Worm (Caenorhabditis elegans) whole organism, L3 larva: ENCODE results near the gene srg-20.
A peak's percentile ranks its signal among the peaks of the same experiment; 100 is the strongest.

ENCODE experiments used
- R02D3.7 ChIP-seq: fragments of 150-350 bp; optimal IDR thresholded peaks from 2 replicates; lab custom pipeline; 2014; ENCODE audit warnings: missing biosample characterization, missing genetic modification characterization
- ZK546.5 ChIP-seq: sonication (generic microtip); optimal IDR thresholded peaks from 2 replicates; lab custom pipeline; 2017; ENCODE audit warnings: missing biosample characterization, missing genetic modification characterization
- ama-1 ChIP-seq: fragments of 150-350 bp; optimal IDR thresholded peaks from 2 replicates; lab custom pipeline; 2018
- ceh-16 ChIP-seq: sonication (generic microtip); optimal IDR thresholded peaks from 2 replicates; lab custom pipeline; 2017; ENCODE audit warnings: missing biosample characterization, missing genetic modification characterization
- ceh-82 ChIP-seq: fragments of 150-350 bp; optimal IDR thresholded peaks from 2 replicates; lab custom pipeline; 2014; ENCODE audit warnings: missing biosample characterization, missing genetic modification characterization
- ceh-9 ChIP-seq: sonication (generic microtip); optimal IDR thresholded peaks from 2 replicates; lab custom pipeline; 2018; ENCODE audit warnings: missing biosample characterization, missing genetic modification characterization
- daf-12 ChIP-seq: fragments of 150-350 bp; optimal IDR thresholded peaks from 2 replicates; lab custom pipeline; 2014; ENCODE audit warnings: missing biosample characterization, missing genetic modification reagents, missing genetic modification characterization
- egl-27 ChIP-seq: sonication (generic microtip); optimal IDR thresholded peaks from 4 replicates; lab custom pipeline; 2017; ENCODE audit warnings: missing biosample characterization, missing genetic modification reagents, missing genetic modification characterization
- egl-5 ChIP-seq: fragments of 150-350 bp; optimal IDR thresholded peaks from 2 replicates; lab custom pipeline; 2017; ENCODE audit warnings: missing biosample characterization, missing genetic modification reagents, missing genetic modification characterization, inconsistent platforms
- elt-1 ChIP-seq: fragments of 150-350 bp; optimal IDR thresholded peaks from 2 replicates; lab custom pipeline; 2014; ENCODE audit warnings: missing biosample characterization, missing genetic modification characterization
- elt-2 ChIP-seq: sonication (generic microtip); optimal IDR thresholded peaks from 2 replicates; lab custom pipeline; 2016; ENCODE audit warnings: missing genetic modification reagents, mild to moderate bottlenecking, missing genetic modification characterization, missing compliant biosample characterization
- eor-1 ChIP-seq, 2 experiments: fragments of 150-350 bp; optimal IDR thresholded peaks; 2 replicates each; lab custom pipeline; 2014 to 2018; ENCODE audit warnings: missing biosample characterization in 2 of 2, missing genetic modification characterization in 2 of 2
- fkh-10 ChIP-seq: sonication (generic microtip); optimal IDR thresholded peaks from 2 replicates; lab custom pipeline; 2017; ENCODE audit warnings: missing biosample characterization, missing genetic modification reagents, missing genetic modification characterization
- fkh-2 ChIP-seq: fragments of 150-350 bp; optimal IDR thresholded peaks from 2 replicates; lab custom pipeline; 2014; ENCODE audit warnings: missing biosample characterization, missing genetic modification reagents, missing genetic modification characterization
- hmg-11 ChIP-seq: sonication (generic microtip); optimal IDR thresholded peaks from 2 replicates; lab custom pipeline; 2016; ENCODE audit warnings: missing genetic modification characterization, missing compliant biosample characterization
- jun-1 ChIP-seq: fragments of 150-350 bp; optimal IDR thresholded peaks from 2 replicates; lab custom pipeline; 2014; ENCODE audit warnings: missing biosample characterization, missing genetic modification reagents, missing genetic modification characterization
- lin-15B ChIP-seq: fragments of 150-350 bp; optimal IDR thresholded peaks from 2 replicates; lab custom pipeline; 2014; ENCODE audit warnings: missing biosample characterization, missing genetic modification characterization
- lin-39 ChIP-seq: fragments of 150-350 bp; optimal IDR thresholded peaks from 2 replicates; lab custom pipeline; 2018; ENCODE audit warnings: missing biosample characterization, missing genetic modification reagents, missing genetic modification characterization
- lsy-12 ChIP-seq: sonication (generic microtip); optimal IDR thresholded peaks from 2 replicates; lab custom pipeline; 2016; ENCODE audit warnings: mild to moderate bottlenecking, missing genetic modification characterization, missing compliant biosample characterization
- mdl-1 ChIP-seq: fragments of 150-350 bp; optimal IDR thresholded peaks from 2 replicates; lab custom pipeline; 2014; ENCODE audit warnings: missing biosample characterization, missing genetic modification characterization
- nhr-12 ChIP-seq: fragments of 150-350 bp; optimal IDR thresholded peaks from 2 replicates; lab custom pipeline; 2014; ENCODE audit warnings: missing biosample characterization, missing genetic modification characterization
- nhr-23 ChIP-seq: fragments of 150-350 bp; optimal IDR thresholded peaks from 2 replicates; lab custom pipeline; 2014; ENCODE audit warnings: missing biosample characterization, missing genetic modification reagents, missing genetic modification characterization
- nhr-25 ChIP-seq: sonication (generic microtip); optimal IDR thresholded peaks from 2 replicates; lab custom pipeline; 2017; ENCODE audit warnings: missing biosample characterization, missing genetic modification characterization
- nhr-28 ChIP-seq: fragments of 150-350 bp; optimal IDR thresholded peaks from 2 replicates; lab custom pipeline; 2014; ENCODE audit warnings: missing biosample characterization, missing genetic modification characterization
- nhr-43 ChIP-seq: sonication (generic microtip); optimal IDR thresholded peaks from 2 replicates; lab custom pipeline; 2016; ENCODE audit warnings: mild to moderate bottlenecking, missing genetic modification characterization, missing compliant biosample characterization; ENCODE audit not compliant: poor library complexity, severe bottlenecking
- nhr-76 ChIP-seq: fragments of 150-350 bp; sonication (generic microtip); optimal IDR thresholded peaks from 5 replicates; lab custom pipeline; 2014; ENCODE audit warnings: missing biosample characterization, missing genetic modification characterization
- nhr-77 ChIP-seq: fragments of 150-350 bp; optimal IDR thresholded peaks from 2 replicates; lab custom pipeline; 2014; ENCODE audit warnings: missing biosample characterization, missing genetic modification characterization
- pqm-1 ChIP-seq: fragments of 150-350 bp; optimal IDR thresholded peaks from 2 replicates; lab custom pipeline; 2017; ENCODE audit warnings: missing biosample characterization, missing genetic modification characterization, inconsistent platforms
- sea-2 ChIP-seq: fragments of 150-350 bp; sonication (generic microtip); optimal IDR thresholded peaks from 4 replicates; lab custom pipeline; 2014; ENCODE audit warnings: missing biosample characterization, missing genetic modification reagents, missing genetic modification characterization
- skn-1 ChIP-seq: fragments of 150-350 bp; optimal IDR thresholded peaks from 2 replicates; lab custom pipeline; 2014; ENCODE audit warnings: missing biosample characterization, missing genetic modification characterization
- snpc-4 ChIP-seq: fragments of 150-350 bp; optimal IDR thresholded peaks from 2 replicates; lab custom pipeline; 2014; ENCODE audit warnings: missing biosample characterization, missing genetic modification characterization
- unc-39 ChIP-seq: sonication (generic microtip); optimal IDR thresholded peaks from 4 replicates; lab custom pipeline; 2017; ENCODE audit warnings: missing biosample characterization, missing genetic modification characterization
- unc-62 ChIP-seq: fragments of 150-350 bp; sonication (generic microtip); optimal IDR thresholded peaks from 4 replicates; lab custom pipeline; 2014; ENCODE audit warnings: missing biosample characterization, missing genetic modification reagents, missing genetic modification characterization
- ztf-11 ChIP-seq: fragments of 150-350 bp; optimal IDR thresholded peaks from 2 replicates; lab custom pipeline; 2014; ENCODE audit warnings: missing biosample characterization, missing genetic modification characterization

The srg-20 gene

ce11 chrII:1663516-1663915, 27.0 kb downstream of the srg-20 start, which contains the start of gene duxl-1:
duxl-1 (plus strand) TSS chrII:1663699.
- TF ChIP-seq lin-15B (tag; lab: Kevin White, UChicago) (peak; percentile 6), hmg-11 (no peak), sea-2 (GFP tag; lab: Kevin White, UChicago) (no peak), egl-27 (tag; lab: Kevin White, UChicago) (no peak), nhr-77 (tag; lab: Kevin White, UChicago) (no peak), jun-1 (tag; lab: Kevin White, UChicago) (no peak), elt-2 (tag; lab: Kevin White, UChicago) (peak; percentile 54), nhr-25 (tag; lab: Kevin White, UChicago) (peak; percentile 9), nhr-23 (tag; lab: Kevin White, UChicago) (peak; percentile 37)

DNA sequence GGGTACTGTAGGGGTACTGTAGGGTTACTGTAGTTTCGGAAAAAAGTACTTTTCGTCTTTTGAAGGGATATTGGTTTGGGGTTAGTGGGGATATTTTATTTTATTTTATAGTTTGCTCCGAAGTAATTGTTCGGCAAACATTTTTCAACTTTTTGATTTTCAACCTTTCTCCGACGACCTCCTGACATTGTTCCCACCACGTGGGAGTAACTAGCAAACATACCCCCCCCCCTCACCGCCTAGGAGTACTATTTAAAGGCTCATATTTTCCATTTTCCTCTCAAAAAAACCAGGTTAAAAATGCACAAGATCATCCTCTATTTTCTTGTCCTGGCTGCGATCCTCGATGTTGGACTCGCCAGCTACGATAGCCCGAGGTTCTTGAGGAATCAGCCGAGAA, 29.5 kb downstream of the srg-20 start, which contains the start of gene srlf-29:
Gene srlf-29 (plus strand): TSS at position 301 of the 400 bp plus-strand sequence.
- TF ChIP-seq ceh-9 (no peak), nhr-77 (tag; lab: Kevin White, UChicago) (no peak), ceh-16 (tag; lab: Kevin White, UChicago) (no peak), ceh-82 (tag; lab: Kevin White, UChicago) (no peak), sea-2 (GFP tag; lab: Kevin White, UChicago) (no peak), skn-1 (no peak), elt-1 (tag; lab: Kevin White, UChicago) (no peak)

ce11 chrII:1668913-1669312, 32.4 kb downstream of the srg-20 start, which contains the start of gene srw-97:
srw-97 (minus strand) TSS chrII:1669013.
- TF ChIP-seq snpc-4 (tag; lab: Kevin White, UChicago) (no peak), fkh-10 (GFP tag; lab: Kevin White, UChicago) (no peak), pqm-1 (tag; lab: Kevin White, UChicago) (no peak), ztf-11 (tag; lab: Kevin White, UChicago) (no peak), nhr-77 (tag; lab: Kevin White, UChicago) (no peak), fkh-2 (tag; lab: Kevin White, UChicago) (no peak), nhr-43 (no peak), nhr-76 (no peak), mdl-1 (tag; lab: Kevin White, UChicago) (no peak), lsy-12 (no peak), lin-15B (tag; lab: Kevin White, UChicago) (no peak), ceh-16 (tag; lab: Kevin White, UChicago) (no peak), R02D3.7 (tag; lab: Kevin White, UChicago) (no peak), ama-1 (no peak), eor-1 (tag; optimal IDR thresholded peaks at IDR 0.05; lab: Kevin White, UChicago) (no peak), skn-1 (no peak), nhr-28 (tag; lab: Kevin White, UChicago) (no peak), unc-39 (tag; lab: Kevin White, UChicago) (no peak), ZK546.5 (tag; lab: Kevin White, UChicago) (no peak)

ce11 chrII:1670260-1670879, 33.9 kb downstream of the srg-20 start, which contains the start of gene nhx-6:
nhx-6 (plus strand) TSS chrII:1670829.
- TF ChIP-seq lin-39 (tag; lab: Kevin White, UChicago) (no peak), elt-2 (tag; lab: Kevin White, UChicago) (peak; percentile 66), pqm-1 (tag; lab: Kevin White, UChicago) (peak; percentile 5)

- TF ChIP-seq sea-2 (GFP tag; lab: Kevin White, UChicago) (no peak), nhr-76 (no peak), jun-1 (tag; lab: Kevin White, UChicago) (no peak), lsy-12 (no peak), lin-15B (tag; lab: Kevin White, UChicago) (no peak), nhr-12 (tag; lab: Kevin White, UChicago) (no peak), nhr-43 (no peak)
These were observed 34.5 kb downstream of the srg-20 start for ce11 chrII:1670985-1671384.

ce11 chrII:1672673-1673072, 36.2 kb downstream of the srg-20 start:
- TF ChIP-seq nhr-12 (tag; lab: Kevin White, UChicago) (no peak), unc-62 (no peak), egl-27 (tag; lab: Kevin White, UChicago) (no peak), daf-12 (no peak), ceh-9 (no peak), ZK546.5 (tag; lab: Kevin White, UChicago) (no peak), fkh-10 (GFP tag; lab: Kevin White, UChicago) (no peak), egl-5 (tag; lab: Kevin White, UChicago) (no peak)
